Fruit fly (Drosophila melanogaster): ENCODE results near the gene CG12766.
A peak's percentile ranks its signal among the peaks of the same experiment; 100 is the strongest.

dm6 chr3L:3983466-3983946, 43.6 kb upstream of the CG12766 start, which contains the start of gene scrt:
- no peak for TF ChIP-seq CG14711 (tag; optimal IDR thresholded peaks at IDR 0.05)
- TF ChIP-seq Mnt (GFP tag; optimal IDR thresholded peaks at IDR 0.05), result no peak
- no peak for TF ChIP-seq kay (GFP tag; ENCODE audit: borderline replicate concordance)
- TF ChIP-seq Crg-1 (GFP tag; optimal IDR thresholded peaks at IDR 0.05), result no peak
- TF ChIP-seq CG7045 (GFP tag; optimal IDR thresholded peaks at IDR 0.05), result peak; percentile 48
- no peak for TF ChIP-seq CG12768 (GFP tag; optimal IDR thresholded peaks at IDR 0.05)
- TF ChIP-seq bab1 (GFP tag; optimal IDR thresholded peaks at IDR 0.05), result no peak
- no peak for TF ChIP-seq CG5204 (GFP tag; optimal IDR thresholded peaks at IDR 0.05)
- peak; percentile 9 for TF ChIP-seq Hr96 (GFP tag; optimal IDR thresholded peaks at IDR 0.05)
- TF ChIP-seq ovo (GFP tag; optimal IDR thresholded peaks at IDR 0.05), result no peak
- TF ChIP-seq CG7101 (tag; optimal IDR thresholded peaks at IDR 0.05), result no peak
- no peak for TF ChIP-seq CG33017 (tag; optimal IDR thresholded peaks at IDR 0.05)
- TF ChIP-seq tj (GFP tag; optimal IDR thresholded peaks at IDR 0.05), result peak; percentile 16
- no peak for TF ChIP-seq cic (GFP tag; optimal IDR thresholded peaks at IDR 0.05)
